Worm (Caenorhabditis elegans) whole organism, midembryonic: ENCODE results near the gene dex-1.

Experiments used
- T22C8.4 ChIP-seq: fragments of 200-800 bp; sonication (Bioruptor generic); IDR thresholded peaks from 2 replicates; pipeline ENCODE4 v1.3.6; 2022; ENCODE audit warnings: missing genetic modification characterization, missing compliant biosample characterization
- flt-1 ChIP-seq: fragments of 200-800 bp; sonication (Bioruptor generic); IDR thresholded peaks from 2 replicates; pipeline ENCODE4 v1.3.6; 2022; ENCODE audit warnings: missing genetic modification characterization, missing compliant biosample characterization
- klf-2 ChIP-seq: fragments of 200-800 bp; sonication (Bioruptor generic); conservative IDR thresholded peaks from 2 replicates; pipeline ENCODE4 v1.3.6; 2022; ENCODE audit warnings: missing genetic modification reagents, missing genetic modification characterization, missing compliant biosample characterization
- ref-1 ChIP-seq: fragments of 200-800 bp; sonication (Bioruptor generic); conservative IDR thresholded peaks from 2 replicates; pipeline ENCODE4 v1.3.6; 2022; ENCODE audit warnings: missing genetic modification reagents, missing genetic modification characterization, missing compliant biosample characterization
- tab-1 ChIP-seq: fragments of 200-800 bp; sonication (Bioruptor generic); IDR thresholded peaks from 2 replicates; pipeline ENCODE4 v1.3.6; 2022; ENCODE audit warnings: missing genetic modification characterization, missing compliant biosample characterization
- ztf-23 ChIP-seq: fragments of 200-800 bp; sonication (Bioruptor generic); IDR thresholded peaks from 2 replicates; pipeline ENCODE4 v1.3.6; 2022; ENCODE audit warnings: missing genetic modification reagents, missing genetic modification characterization, missing compliant biosample characterization

DNA sequence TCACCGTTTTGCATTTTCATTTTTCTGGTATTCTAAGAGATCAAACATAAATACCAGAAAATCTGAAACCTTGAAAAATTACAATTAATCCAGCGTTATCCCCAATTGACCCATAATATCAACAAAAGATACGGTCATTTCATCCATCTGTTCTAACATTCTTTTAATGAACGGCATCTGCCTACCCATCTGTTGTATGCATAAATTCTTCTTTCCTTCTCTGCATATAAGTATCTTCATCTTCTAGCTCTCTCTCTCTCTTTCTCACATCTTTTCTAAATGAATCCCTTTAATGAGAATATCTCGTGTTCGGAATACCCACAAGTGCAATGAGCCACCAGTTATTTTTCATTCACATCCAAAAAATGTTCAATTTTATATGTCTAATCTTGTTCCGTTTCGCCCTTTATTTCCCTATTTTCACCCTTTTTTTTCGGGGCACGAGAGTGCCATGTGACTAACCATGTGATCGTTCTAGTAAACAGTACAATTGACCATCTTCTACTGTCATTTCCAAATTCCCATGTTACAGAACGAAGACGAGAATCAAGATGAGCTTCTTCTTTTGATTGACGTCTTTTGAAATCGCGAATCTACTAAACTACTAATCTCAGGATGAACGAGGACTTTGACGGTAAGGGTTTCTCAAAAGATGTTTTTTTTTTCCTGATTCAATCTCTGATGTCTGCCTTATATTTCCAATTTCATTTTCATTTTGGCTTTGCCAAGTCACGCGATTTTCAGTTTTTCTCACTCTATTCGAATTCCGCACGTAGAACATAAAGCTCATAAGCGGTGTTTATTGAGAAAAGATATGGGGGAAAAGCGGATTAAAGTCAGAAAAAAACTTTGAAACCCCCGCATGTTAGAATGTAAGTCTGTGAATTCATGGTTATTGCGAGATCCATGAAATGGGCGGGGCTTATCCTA, 24.3 kb upstream of the dex-1 start, which contains the start of gene R02F2.1:
- TF ChIP-seq flt-1 (GFP tag; lab: Robert Waterston, UW) (no peak), tab-1 (GFP tag; lab: Robert Waterston, UW) (no peak), T22C8.4 (GFP tag; lab: Robert Waterston, UW) (no peak), ztf-23 (GFP tag; lab: Robert Waterston, UW) (no peak), ref-1 (GFP tag; lab: Robert Waterston, UW) (no peak), klf-2 (GFP tag; lab: Robert Waterston, UW) (no peak)
